Fruit fly (Drosophila melanogaster) ovary, adult (tissue): ENCODE data around the gene Rpt3R.

ENCODE experiments used
- CG17801 ChIP-seq: fragments of 200-800 bp; optimal IDR thresholded peaks from 2 replicates; lab custom pipeline; 2019; ENCODE audit warnings: missing biosample characterization, mild to moderate bottlenecking, missing genetic modification characterization, moderate library complexity; ENCODE audit not compliant: partially characterized antibody

Gene Rpt3R

DNA sequence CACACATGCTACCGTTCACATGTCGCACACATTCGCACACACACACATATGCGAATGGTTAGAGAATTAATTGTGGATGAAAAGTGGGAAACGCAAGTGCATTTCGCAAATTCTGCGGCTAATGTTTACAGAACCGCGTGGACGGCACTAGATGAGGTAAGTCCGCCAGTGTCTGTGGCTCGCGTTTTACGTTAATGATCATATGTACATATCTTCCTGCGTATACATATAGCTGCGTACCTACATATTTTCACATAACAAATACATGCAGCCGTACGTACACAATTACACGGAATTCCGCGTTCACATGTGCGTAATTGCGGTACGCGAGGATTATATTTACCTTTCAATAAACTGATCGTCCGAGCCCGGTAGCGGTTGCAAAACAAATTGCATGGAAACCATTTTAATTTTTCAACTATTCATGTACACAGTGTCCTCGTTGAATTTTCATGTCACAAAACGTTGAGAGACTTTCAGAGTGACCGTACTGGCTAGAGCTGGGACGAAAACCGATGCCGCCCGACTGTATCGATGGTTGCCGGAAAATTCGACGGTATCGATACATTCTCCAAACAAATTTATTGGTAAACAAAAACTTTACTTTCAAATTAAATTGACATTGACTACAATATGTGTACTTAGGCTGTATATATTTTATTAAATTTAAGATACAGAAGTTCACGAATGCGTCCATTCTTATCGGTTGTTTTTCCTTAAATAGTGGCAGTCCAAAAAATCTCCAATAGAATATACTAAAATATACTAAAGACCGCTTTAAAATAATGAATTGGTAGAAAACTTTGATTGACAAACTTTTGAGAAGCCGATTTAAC lies 31.0 kb downstream of the Rpt3R start, which contains the start of gene hyd:
TSS of gene hyd (minus strand) at position 495 of the 836 bp plus-strand sequence.
- TF ChIP-seq CG17801 (GFP tag; lab: Kevin White, UChicago), result no peak

DNA sequence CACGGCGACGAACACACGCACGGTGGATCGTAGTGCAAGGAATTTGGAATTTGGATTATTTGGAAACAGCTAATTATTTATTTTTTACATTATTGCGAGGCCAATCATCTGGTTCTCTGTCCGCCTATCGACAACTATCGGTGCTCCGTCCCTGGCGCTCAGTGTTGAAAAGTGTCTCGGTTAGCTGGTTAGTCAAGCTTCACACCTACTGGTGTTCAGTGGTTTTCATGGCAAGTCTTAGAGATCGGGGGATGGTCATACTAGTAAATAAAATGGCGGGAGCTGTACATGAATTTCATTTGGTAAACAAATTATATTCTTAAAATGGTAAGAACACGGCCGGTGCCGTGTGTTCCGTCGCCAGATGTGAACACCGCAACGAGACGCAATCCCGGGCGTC lies 45.4 kb downstream of the Rpt3R start, which contains the start of the genes trbd and dmt:
TSS of gene trbd (minus strand) at position 152 of the 400 bp plus-strand sequence.
TSS of gene dmt (plus strand) at position 257 of the 400 bp plus-strand sequence.
- TF ChIP-seq CG17801 (GFP tag; lab: Kevin White, UChicago), result no peak

DNA sequence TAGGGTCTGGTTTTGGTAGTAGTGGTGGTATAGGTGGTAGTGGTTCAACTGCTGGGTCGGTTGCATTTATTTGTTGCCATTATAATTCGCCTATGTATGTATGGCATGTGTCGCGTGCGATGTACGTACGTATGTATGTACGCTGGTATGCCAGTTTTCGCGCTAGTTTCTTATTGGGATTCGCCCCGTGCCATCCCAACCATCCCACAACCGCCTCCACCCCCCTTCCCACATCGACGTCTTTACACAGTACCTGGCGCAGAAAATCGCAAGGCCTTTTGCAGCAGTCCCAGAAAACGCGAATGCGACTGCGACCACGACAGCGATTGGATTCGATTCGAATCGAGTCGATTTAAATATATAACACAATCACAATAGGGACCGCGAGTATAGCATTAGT lies 46.1 kb downstream of the Rpt3R start:
- no peak for TF ChIP-seq CG17801 (GFP tag; lab: Kevin White, UChicago)

DNA sequence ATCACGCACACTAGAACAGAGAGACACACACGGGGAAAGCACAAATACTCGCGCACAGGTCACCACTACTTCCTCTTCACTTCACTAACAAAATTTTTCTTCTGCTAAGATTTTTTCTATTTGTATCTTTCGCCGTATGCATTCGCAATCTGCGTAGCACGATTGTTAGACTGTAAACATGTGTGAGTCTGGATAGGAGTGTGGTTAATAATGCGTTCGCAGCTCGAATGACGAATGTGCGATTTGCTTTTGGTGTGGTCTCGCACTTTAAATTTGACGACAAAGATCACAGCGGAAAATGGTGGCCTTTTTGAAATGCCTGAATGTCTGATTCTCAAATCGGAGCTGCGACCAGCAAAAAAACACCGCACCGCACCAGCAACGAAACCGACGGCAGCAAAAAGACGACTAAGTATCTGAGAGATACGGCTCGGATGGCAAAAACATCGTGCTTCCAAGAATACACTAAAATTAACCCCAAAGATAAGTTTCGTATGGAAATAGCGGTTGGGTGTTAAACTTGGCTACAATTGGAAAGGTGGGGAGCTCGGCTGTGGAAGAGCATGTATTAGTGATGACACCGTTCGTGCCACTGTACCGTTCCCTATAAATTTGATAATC lies 51.2 kb downstream of the Rpt3R start, which contains the start of gene Unc-115a:
TSS of gene Unc-115a (minus strand) at position 410 of the 621 bp plus-strand sequence.
- peak; percentile 55 for TF ChIP-seq CG17801 (GFP tag; lab: Kevin White, UChicago)
